Fruit fly (Drosophila melanogaster) whole organism: Measurements from ENCODE around the gene Or9a.

ENCODE experiments used
- CG8478 ChIP-seq: fragments of >200 bp; optimal IDR thresholded peaks from 2 replicates; lab custom pipeline; 2018; ENCODE audit warnings: inconsistent platforms
- Dll ChIP-seq: fragments of >200 bp; optimal IDR thresholded peaks from 2 replicates; lab custom pipeline; 2017
- EcR ChIP-seq, 2 experiments: fragments of >200 bp; optimal IDR thresholded peaks; 2 replicates each; lab custom pipeline; 2017; ENCODE audit warnings: missing biosample characterization in 2 of 2, missing genetic modification characterization in 2 of 2, missing genetic modification reagents in 2 of 2
- pan ChIP-seq: fragments of >200 bp; optimal IDR thresholded peaks from 2 replicates; lab custom pipeline; 2017
- psq ChIP-seq: fragments of >200 bp; optimal IDR thresholded peaks from 2 replicates; lab custom pipeline; 2017
- usp ChIP-seq: fragments of >200 bp; optimal IDR thresholded peaks from 2 replicates; lab custom pipeline; 2017; ENCODE audit warnings: missing biosample characterization, missing genetic modification characterization, mixed read lengths

dm6 chrX:10496319-10496718 is 36.8 kb upstream of the Or9a start:
- TF ChIP-seq pan (lab: Kevin White, UChicago) (no peak), CG8478 (lab: Kevin White, UChicago) (no peak), psq (lab: Kevin White, UChicago) (no peak), EcR (GFP tag; optimal IDR thresholded peaks at IDR 0.05; lab: Kevin White, UChicago) (no peak), Dll (lab: Kevin White, UChicago) (no peak), usp (GFP tag; lab: Kevin White, UChicago) (no peak)
